Fruit fly (Drosophila melanogaster): ENCODE results near the gene CG42835.

DNA sequence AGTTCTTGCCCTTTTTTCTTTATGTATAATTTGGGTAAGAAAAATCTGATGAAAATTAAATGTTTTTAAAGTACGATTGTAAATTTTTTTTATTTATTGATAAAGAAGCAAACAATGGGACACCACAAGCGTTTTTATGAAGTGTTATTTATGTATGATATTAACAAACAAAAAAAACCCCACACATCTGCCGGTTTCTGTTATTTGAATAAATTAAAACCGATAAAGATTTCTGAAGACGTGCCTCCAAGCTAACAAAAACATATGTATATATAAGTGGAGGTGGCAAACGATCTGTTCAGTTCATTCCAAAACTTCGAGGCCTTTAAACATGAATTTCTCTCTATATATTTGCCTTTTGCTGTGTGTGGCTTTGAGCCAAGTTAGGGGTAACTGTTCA, 6.8 kb upstream of the CG42835 start, which contains the start of gene CG42822:
- TF ChIP-seq Myc (optimal IDR thresholded peaks at IDR 0.05) (no peak), foxo (GFP tag; optimal IDR thresholded peaks at IDR 0.05) (no peak)
